Worm (Caenorhabditis elegans) whole organism, late embryonic: ENCODE data around the gene grl-14.
A peak's percentile ranks its signal among the peaks of the same experiment; 100 is the strongest.

Experiments
- C38D4.7 ChIP-seq: fragments of 200-800 bp; sonication (Bioruptor generic); optimal IDR thresholded peaks from 2 replicates; lab custom pipeline; 2018; ENCODE audit warnings: mild to moderate bottlenecking, missing genetic modification characterization, moderate library complexity, missing compliant biosample characterization
- K09A11.1 ChIP-seq: sonication (generic microtip); optimal IDR thresholded peaks from 2 replicates; lab custom pipeline; 2017; ENCODE audit warnings: antibody characterized with exemption, mild to moderate bottlenecking, missing genetic modification characterization, missing compliant biosample characterization; ENCODE audit not compliant: insufficient read depth
- ceh-14 ChIP-seq: sonication (generic microtip); optimal IDR thresholded peaks from 2 replicates; lab custom pipeline; 2016; ENCODE audit warnings: missing genotype, missing genetic modification characterization, missing compliant biosample characterization
- ceh-19 ChIP-seq: fragments of 200-800 bp; sonication (Bioruptor generic); optimal IDR thresholded peaks from 2 replicates; lab custom pipeline; 2018; ENCODE audit warnings: mild to moderate bottlenecking, missing genetic modification characterization, missing compliant biosample characterization
- ceh-2 ChIP-seq: sonication (generic microtip); optimal IDR thresholded peaks from 2 replicates; lab custom pipeline; 2016; ENCODE audit warnings: missing genotype, missing genetic modification characterization, missing compliant biosample characterization
- ceh-22 ChIP-seq: sonication (generic microtip); optimal IDR thresholded peaks from 2 replicates; lab custom pipeline; 2017; ENCODE audit warnings: missing biosample characterization, missing genetic modification characterization
- ceh-24 ChIP-seq: sonication (generic microtip); optimal IDR thresholded peaks from 2 replicates; lab custom pipeline; 2016; ENCODE audit warnings: mild to moderate bottlenecking, missing genetic modification characterization, missing compliant biosample characterization
- ceh-31 ChIP-seq: sonication (generic microtip); optimal IDR thresholded peaks from 2 replicates; lab custom pipeline; 2016; ENCODE audit warnings: missing genetic modification characterization, missing compliant biosample characterization
- ceh-34 ChIP-seq: sonication (generic microtip); optimal IDR thresholded peaks from 2 replicates; lab custom pipeline; 2016; ENCODE audit warnings: mild to moderate bottlenecking, missing genetic modification characterization, missing compliant biosample characterization
- ceh-45 ChIP-seq: fragments of 200-800 bp; sonication (Bioruptor generic); IDR thresholded peaks from 2 replicates; pipeline ENCODE4 v1.3.6; 2022; ENCODE audit warnings: missing genetic modification reagents, missing genetic modification characterization, missing compliant biosample characterization
- ceh-9 ChIP-seq: sonication (generic microtip); optimal IDR thresholded peaks from 2 replicates; lab custom pipeline; 2016; ENCODE audit warnings: mild to moderate bottlenecking, missing genetic modification characterization, inconsistent platforms, missing compliant biosample characterization
- dve-1 ChIP-seq: sonication (generic microtip); optimal IDR thresholded peaks from 2 replicates; lab custom pipeline; 2017; ENCODE audit warnings: antibody characterized with exemption, mild to moderate bottlenecking, missing genetic modification characterization, missing compliant biosample characterization
- elt-4 ChIP-seq: sonication (generic microtip); optimal IDR thresholded peaks from 2 replicates; lab custom pipeline; 2016; ENCODE audit warnings: missing genetic modification characterization, missing compliant biosample characterization
- ets-4 ChIP-seq: sonication (generic microtip); optimal IDR thresholded peaks from 2 replicates; lab custom pipeline; 2016; ENCODE audit warnings: missing genetic modification characterization, missing compliant biosample characterization
- eyg-1 ChIP-seq: sonication (generic microtip); optimal IDR thresholded peaks from 2 replicates; lab custom pipeline; 2016; ENCODE audit warnings: missing genotype, missing genetic modification characterization, missing compliant biosample characterization
- fkh-10 ChIP-seq: fragments of 150-350 bp; optimal IDR thresholded peaks from 2 replicates; lab custom pipeline; 2014; ENCODE audit warnings: missing biosample characterization, missing genetic modification reagents, missing genetic modification characterization
- gmeb-2 ChIP-seq: sonication (generic microtip); optimal IDR thresholded peaks from 2 replicates; lab custom pipeline; 2016; ENCODE audit warnings: missing genetic modification characterization, inconsistent platforms, missing compliant biosample characterization
- hlh-30 ChIP-seq: sonication (generic microtip); optimal IDR thresholded peaks from 2 replicates; lab custom pipeline; 2017; ENCODE audit warnings: antibody characterized with exemption, missing genetic modification characterization, missing compliant biosample characterization; ENCODE audit not compliant: insufficient read depth
- lim-6 ChIP-seq: sonication (generic microtip); optimal IDR thresholded peaks from 2 replicates; lab custom pipeline; 2016; ENCODE audit warnings: missing genetic modification characterization, missing compliant biosample characterization
- lin-11 ChIP-seq: fragments of 200-800 bp; sonication (Bioruptor generic); optimal IDR thresholded peaks from 2 replicates; lab custom pipeline; 2018; ENCODE audit warnings: mild to moderate bottlenecking, missing genetic modification characterization, missing compliant biosample characterization
- mec-3 ChIP-seq: sonication (generic microtip); optimal IDR thresholded peaks from 2 replicates; lab custom pipeline; 2016; ENCODE audit warnings: borderline replicate concordance, missing genetic modification characterization, missing compliant biosample characterization
- nhr-11 ChIP-seq: fragments of 150-350 bp; optimal IDR thresholded peaks from 2 replicates; lab custom pipeline; 2014; ENCODE audit warnings: missing biosample characterization, missing genetic modification characterization
- nhr-232 ChIP-seq: sonication (generic microtip); optimal IDR thresholded peaks from 2 replicates; lab custom pipeline; 2016; ENCODE audit warnings: missing genetic modification characterization, missing compliant biosample characterization
- rnt-1 ChIP-seq: sonication (generic microtip); optimal IDR thresholded peaks from 2 replicates; lab custom pipeline; 2016; ENCODE audit warnings: missing genetic modification characterization, missing compliant biosample characterization
- sdc-2 ChIP-seq: sonication (generic microtip); optimal IDR thresholded peaks from 2 replicates; lab custom pipeline; 2016; ENCODE audit warnings: missing genotype, missing genetic modification characterization, missing compliant biosample characterization
- sox-4 ChIP-seq: sonication (generic microtip); optimal IDR thresholded peaks from 2 replicates; lab custom pipeline; 2017; ENCODE audit warnings: mild to moderate bottlenecking, missing genetic modification characterization, inconsistent platforms, missing compliant biosample characterization
- tbx-7 ChIP-seq: sonication (generic microtip); optimal IDR thresholded peaks from 2 replicates; lab custom pipeline; 2016; ENCODE audit warnings: missing genotype, missing genetic modification characterization, missing compliant biosample characterization
- unc-3 ChIP-seq, 2 experiments: fragments of 200-800 bp in 1 of 2; sonication (Bioruptor generic) in 1 of 2; sonication (generic microtip) in 1 of 2; conservative IDR thresholded peaks in 1 of 2; optimal IDR thresholded peaks in 1 of 2; 2 replicates each; pipeline versions ENCODE4 v1.3.6 to Lab custom; 2016 to 2022; ENCODE audit warnings: missing compliant biosample characterization in 2 of 2, missing genetic modification characterization in 2 of 2, missing genetic modification reagents in 1 of 2
- unc-42 ChIP-seq: sonication (generic microtip); optimal IDR thresholded peaks from 2 replicates; lab custom pipeline; 2016; ENCODE audit warnings: missing genotype, missing genetic modification characterization, missing compliant biosample characterization
- unc-55 ChIP-seq: sonication (generic microtip); optimal IDR thresholded peaks from 2 replicates; lab custom pipeline; 2017; ENCODE audit warnings: missing biosample characterization, missing genetic modification reagents, missing genetic modification characterization
- unc-86 ChIP-seq: sonication (generic microtip); optimal IDR thresholded peaks from 2 replicates; lab custom pipeline; 2016; ENCODE audit warnings: missing genetic modification characterization, missing compliant biosample characterization
- ztf-16 ChIP-seq: sonication (generic microtip); optimal IDR thresholded peaks from 2 replicates; lab custom pipeline; 2017; ENCODE audit warnings: missing genetic modification characterization, missing compliant biosample characterization

grl-14 gene

ce11 chrV:20871194-20871593 is 45.8 kb downstream of the grl-14 start:
- no peak for TF ChIP-seq ceh-2 (tag; lab: Kevin White, UChicago)
- no peak for TF ChIP-seq ets-4 (tag; lab: Kevin White, UChicago)
- TF ChIP-seq K09A11.1 (tag; lab: Kevin White, UChicago): no peak
- TF ChIP-seq ceh-14 (tag; lab: Kevin White, UChicago): no peak
- TF ChIP-seq elt-4 (tag; lab: Kevin White, UChicago): no peak
- no peak for TF ChIP-seq ceh-9 (tag; lab: Kevin White, UChicago)
- TF ChIP-seq unc-42 (tag; lab: Kevin White, UChicago): no peak
- TF ChIP-seq ceh-45 (GFP tag; lab: Robert Waterston, UW): no peak
- TF ChIP-seq unc-3 (GFP tag; conservative IDR thresholded peaks at IDR 0.05; lab: Robert Waterston, UW): no peak
- no peak for TF ChIP-seq unc-3 (tag; optimal IDR thresholded peaks at IDR 0.05; lab: Kevin White, UChicago)
- TF ChIP-seq ztf-16 (tag; lab: Kevin White, UChicago): no peak
- no peak for TF ChIP-seq gmeb-2 (tag; lab: Kevin White, UChicago)
- TF ChIP-seq mec-3 (tag; lab: Kevin White, UChicago): no peak

- no peak for TF ChIP-seq ztf-16 (tag; lab: Kevin White, UChicago)
- TF ChIP-seq fkh-10 (GFP tag; lab: Kevin White, UChicago): no peak
- TF ChIP-seq ceh-31: peak; percentile 2
- no peak for TF ChIP-seq hlh-30 (tag; lab: Kevin White, UChicago)
- TF ChIP-seq ceh-19 (GFP tag; lab: Kevin White, UChicago): no peak
- no peak for TF ChIP-seq C38D4.7 (GFP tag; lab: Kevin White, UChicago)
- TF ChIP-seq sox-4 (tag; lab: Kevin White, UChicago): no peak
- TF ChIP-seq lim-6 (tag; lab: Kevin White, UChicago): no peak
- TF ChIP-seq unc-42 (tag; lab: Kevin White, UChicago): peak; percentile 99
- TF ChIP-seq ceh-22: no peak
- TF ChIP-seq, all 69 proteins: peak for 2
Observed at ce11 chrV:20873144-20873543, 47.8 kb downstream of the grl-14 start.

ce11 chrV:20875324-20875723 is 50.0 kb downstream of the grl-14 start:
- no peak for TF ChIP-seq tbx-7
- TF ChIP-seq dve-1 (tag; lab: Kevin White, UChicago): no peak
- no peak for TF ChIP-seq lim-6 (tag; lab: Kevin White, UChicago)
- no peak for TF ChIP-seq ztf-16 (tag; lab: Kevin White, UChicago)
- TF ChIP-seq unc-55 (GFP tag; lab: Kevin White, UChicago): no peak
- TF ChIP-seq K09A11.1 (tag; lab: Kevin White, UChicago): no peak
- TF ChIP-seq nhr-232 (tag; lab: Kevin White, UChicago): no peak
- TF ChIP-seq unc-86 (tag; lab: Kevin White, UChicago): no peak
- no peak for TF ChIP-seq rnt-1
- no peak for TF ChIP-seq ceh-34 (tag; lab: Kevin White, UChicago)
- no peak for TF ChIP-seq nhr-11 (tag; lab: Kevin White, UChicago)
- no peak for TF ChIP-seq sdc-2
- TF ChIP-seq lin-11 (tag; lab: Kevin White, UChicago): no peak
- TF ChIP-seq unc-3 (GFP tag; conservative IDR thresholded peaks at IDR 0.05; lab: Robert Waterston, UW): no peak
- no peak for TF ChIP-seq unc-3 (tag; optimal IDR thresholded peaks at IDR 0.05; lab: Kevin White, UChicago)
- no peak for TF ChIP-seq eyg-1 (tag; lab: Kevin White, UChicago)
- TF ChIP-seq ceh-24 (tag; lab: Kevin White, UChicago): no peak
- TF ChIP-seq gmeb-2 (tag; lab: Kevin White, UChicago): no peak
- TF ChIP-seq, all 69 proteins: peak for 0
